Fruit fly (Drosophila melanogaster) Kc167 (cell line): Measurements from ENCODE around the gene CG34043.

Experiments used
- h ChIP-seq: fragments of >200 bp; optimal IDR thresholded peaks from 3 replicates; lab custom pipeline; 2018; ENCODE audit warnings: missing external identifiers
- psq ChIP-seq: fragments of >200 bp; optimal IDR thresholded peaks from 2 replicates; lab custom pipeline; 2017; ENCODE audit warnings: missing external identifiers
- ttk ChIP-seq: sonication (Bioruptor generic); optimal IDR thresholded peaks from 2 replicates; lab custom pipeline; 2017; ENCODE audit warnings: missing external identifiers

- TF ChIP-seq h (lab: Kevin White, UChicago) (no peak), psq (lab: Kevin White, UChicago) (no peak), ttk (lab: Kevin White, UChicago) (no peak)
These were observed 10.6 kb upstream of the CG34043 start for dm6 chr2L:10291276-10291675.
